Worm (Caenorhabditis elegans) whole organism, midembryonic: ENCODE data around the gene F35D11.1.

Experiments
- cog-1 ChIP-seq: sonication (generic microtip); optimal IDR thresholded peaks from 2 replicates; lab custom pipeline; 2016; ENCODE audit warnings: missing genetic modification characterization, missing compliant biosample characterization
- flt-1 ChIP-seq: fragments of 200-800 bp; sonication (Bioruptor generic); IDR thresholded peaks from 2 replicates; pipeline ENCODE4 v1.3.6; 2022; ENCODE audit warnings: missing genetic modification characterization, missing compliant biosample characterization
- klf-2 ChIP-seq: fragments of 200-800 bp; sonication (Bioruptor generic); conservative IDR thresholded peaks from 2 replicates; pipeline ENCODE4 v1.3.6; 2022; ENCODE audit warnings: missing genetic modification reagents, missing genetic modification characterization, missing compliant biosample characterization
- ztf-23 ChIP-seq: fragments of 200-800 bp; sonication (Bioruptor generic); IDR thresholded peaks from 2 replicates; pipeline ENCODE4 v1.3.6; 2022; ENCODE audit warnings: missing genetic modification reagents, missing genetic modification characterization, missing compliant biosample characterization

- TF ChIP-seq klf-2 = no peak
- no peak for TF ChIP-seq flt-1 (GFP tag; lab: Robert Waterston, UW)
- no peak for TF ChIP-seq ztf-23 (GFP tag; lab: Robert Waterston, UW)
- no peak for TF ChIP-seq cog-1
Observed at ce11 chrII:4650072-4650471, 23.4 kb downstream of the F35D11.1 start.
